Worm (Caenorhabditis elegans): ENCODE data around the gene cah-5.

DNA sequence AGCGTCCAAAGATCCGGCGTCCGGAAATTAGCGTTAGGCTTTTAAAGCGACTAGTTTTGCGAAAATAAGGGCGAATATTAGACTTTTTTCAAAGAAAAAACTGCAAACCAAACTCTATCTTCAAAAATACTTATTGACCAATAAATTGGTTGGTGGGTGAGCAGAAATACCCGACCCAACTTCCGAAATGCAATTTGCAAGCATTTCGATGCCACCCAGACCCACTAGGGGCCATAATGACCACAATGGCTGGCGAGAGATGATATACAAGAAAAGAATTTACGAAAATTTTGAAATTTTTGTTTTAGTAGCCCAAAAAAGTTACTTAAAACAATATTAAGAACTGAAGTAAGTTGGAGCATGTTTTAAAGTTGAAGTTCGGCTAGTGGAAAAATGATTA, 49.7 kb upstream of the cah-5 start:
- TF ChIP-seq sem-2 (GFP tag; optimal IDR thresholded peaks at IDR 0.05) (no peak), unc-62 (GFP tag; optimal IDR thresholded peaks at IDR 0.05) (no peak), elt-3 (tag; optimal IDR thresholded peaks at IDR 0.05) (no peak), ztf-11 (tag; optimal IDR thresholded peaks at IDR 0.05) (no peak), elt-1 (tag; optimal IDR thresholded peaks at IDR 0.05; ENCODE audit: borderline replicate concordance, insufficient read depth) (no peak), ham-2 (GFP tag; optimal IDR thresholded peaks at IDR 0.05) (no peak), pha-4 (tag; optimal IDR thresholded peaks at IDR 0.05) (no peak), nhr-12 (tag; optimal IDR thresholded peaks at IDR 0.05) (no peak), bed-3 (GFP tag; optimal IDR thresholded peaks at IDR 0.05) (no peak), mep-1 (tag; optimal IDR thresholded peaks at IDR 0.05) (no peak)
